Worm (Caenorhabditis elegans): Measurements from ENCODE around the gene ugt-5.

- TF ChIP-seq ama-1 (optimal IDR thresholded peaks at IDR 0.05) (no peak), ztf-4 (tag; optimal IDR thresholded peaks at IDR 0.05) (no peak), nhr-12 (tag; optimal IDR thresholded peaks at IDR 0.05) (no peak), lin-39 (tag; optimal IDR thresholded peaks at IDR 0.05) (no peak), aly-2 (tag; optimal IDR thresholded peaks at IDR 0.05) (no peak), snpc-4 (tag; optimal IDR thresholded peaks at IDR 0.05) (no peak), nhr-237 (tag; optimal IDR thresholded peaks at IDR 0.05) (no peak), jun-1 (tag; optimal IDR thresholded peaks at IDR 0.05) (no peak), pqm-1 (tag; optimal IDR thresholded peaks at IDR 0.05) (no peak), unc-62 (GFP tag; optimal IDR thresholded peaks at IDR 0.05) (no peak), egl-5 (tag; optimal IDR thresholded peaks at IDR 0.05) (no peak), ZK546.5 (tag; optimal IDR thresholded peaks at IDR 0.05) (no peak)
Observed at ce11 chrV:12811126-12811525, 18.4 kb upstream of the ugt-5 start, which contains the start of gene ZC443.2.

Data from whole organism, L3 larva.